Fruit fly (Drosophila melanogaster) whole organism, prepupa: ENCODE measurements around the gene Cpr65Ay.

Source experiments
- Blimp-1 ChIP-seq: fragments of 200-800 bp; sonication (Bioruptor generic); optimal IDR thresholded peaks from 3 replicates; lab custom pipeline; 2017; ENCODE audit warnings: missing biosample characterization, missing genetic modification characterization, mild to moderate bottlenecking, moderate library complexity, missing genetic modification reagents
- CG10669 ChIP-seq: fragments of 200-800 bp; sonication (Bioruptor generic); optimal IDR thresholded peaks from 3 replicates; lab custom pipeline; 2018; ENCODE audit warnings: missing biosample characterization, mild to moderate bottlenecking, missing genetic modification characterization, moderate library complexity
- CG11902 ChIP-seq: fragments of 200-800 bp; sonication (Bioruptor generic); optimal IDR thresholded peaks from 3 replicates; lab custom pipeline; 2016; ENCODE audit warnings: missing biosample characterization, missing genetic modification characterization
- CG15336 ChIP-seq: fragments of 200-800 bp; sonication (Bioruptor generic); IDR thresholded peaks from 2 replicates; pipeline ENCODE4 v1.3.6; 2022; ENCODE audit warnings: missing biosample characterization, missing genetic modification characterization
- CG1621 ChIP-seq: fragments of 200-800 bp; sonication (Bioruptor generic); optimal IDR thresholded peaks from 3 replicates; lab custom pipeline; 2018; ENCODE audit warnings: missing biosample characterization, mild to moderate bottlenecking, missing genetic modification characterization
- CG16779 ChIP-seq: fragments of 200-800 bp; sonication (Bioruptor generic); optimal IDR thresholded peaks from 3 replicates; lab custom pipeline; 2017; ENCODE audit warnings: missing biosample characterization, mild to moderate bottlenecking, missing genetic modification characterization
- CG3032 ChIP-seq: fragments of 200-800 bp; optimal IDR thresholded peaks from 2 replicates; lab custom pipeline; 2019; ENCODE audit warnings: missing biosample characterization, mild to moderate bottlenecking, missing genetic modification characterization, moderate library complexity
- CG31627 ChIP-seq: fragments of 200-800 bp; sonication (Bioruptor generic); optimal IDR thresholded peaks from 3 replicates; lab custom pipeline; 2016; ENCODE audit warnings: missing biosample characterization, missing genetic modification characterization
- CG34406 ChIP-seq: fragments of 200-800 bp; sonication (Bioruptor generic); optimal IDR thresholded peaks from 3 replicates; lab custom pipeline; 2016; ENCODE audit warnings: missing biosample characterization, missing genetic modification characterization
- CG6163 ChIP-seq: fragments of 200-800 bp; sonication (Bioruptor generic); IDR thresholded peaks from 3 replicates; pipeline ENCODE4 v1.3.6; 2022; ENCODE audit warnings: missing biosample characterization, missing genetic modification characterization
- CG6808 ChIP-seq: fragments of 200-800 bp; sonication (Bioruptor generic); optimal IDR thresholded peaks from 3 replicates; lab custom pipeline; 2017; ENCODE audit warnings: missing biosample characterization, missing genetic modification characterization, mild to moderate bottlenecking, moderate library complexity, missing genetic modification reagents
- CG7368 ChIP-seq: fragments of 200-800 bp; sonication (Bioruptor generic); optimal IDR thresholded peaks from 3 replicates; lab custom pipeline; 2016; ENCODE audit warnings: missing biosample characterization, missing genetic modification characterization
- CG8119 ChIP-seq: fragments of 200-800 bp; sonication (Bioruptor generic); IDR thresholded peaks from 3 replicates; pipeline ENCODE4 v1.3.6; 2022; ENCODE audit warnings: missing biosample characterization, missing genetic modification characterization
- CG8319 ChIP-seq: fragments of 200-800 bp; sonication (Bioruptor generic); optimal IDR thresholded peaks from 3 replicates; lab custom pipeline; 2016; ENCODE audit warnings: missing biosample characterization, missing genetic modification characterization
- CG9139 ChIP-seq: fragments of 200-800 bp; sonication (Bioruptor generic); optimal IDR thresholded peaks from 3 replicates; lab custom pipeline; 2017; ENCODE audit warnings: missing biosample characterization, mild to moderate bottlenecking, missing genetic modification characterization
- Eip75B ChIP-seq: fragments of 200-800 bp; sonication (Bioruptor generic); optimal IDR thresholded peaks from 3 replicates; lab custom pipeline; 2016; ENCODE audit warnings: missing biosample characterization, missing genetic modification characterization
- Gug ChIP-seq: fragments of 200-800 bp; sonication (Bioruptor generic); IDR thresholded peaks from 2 replicates; pipeline ENCODE4 v1.3.6; 2022; ENCODE audit warnings: missing biosample characterization, missing genetic modification characterization
- Hr39 ChIP-seq: fragments of 200-800 bp; sonication (Bioruptor generic); optimal IDR thresholded peaks from 2 replicates; lab custom pipeline; 2016; ENCODE audit warnings: missing biosample characterization, missing genetic modification characterization
- Hr4 ChIP-seq: fragments of 200-800 bp; sonication (Bioruptor generic); optimal IDR thresholded peaks from 3 replicates; lab custom pipeline; 2016; ENCODE audit warnings: missing biosample characterization, missing genetic modification characterization
- Lpt ChIP-seq: fragments of 200-800 bp; sonication (Bioruptor generic); optimal IDR thresholded peaks from 3 replicates; lab custom pipeline; 2016; ENCODE audit warnings: missing biosample characterization, missing genetic modification characterization
- Met ChIP-seq: fragments of 200-800 bp; sonication (Bioruptor generic); optimal IDR thresholded peaks from 3 replicates; lab custom pipeline; 2016; ENCODE audit warnings: missing biosample characterization, missing genetic modification characterization
- Smox ChIP-seq: fragments of 200-800 bp; sonication (Bioruptor generic); optimal IDR thresholded peaks from 3 replicates; lab custom pipeline; 2016; ENCODE audit warnings: missing biosample characterization, missing genetic modification characterization
- Sox102F ChIP-seq: fragments of 200-800 bp; sonication (Bioruptor generic); optimal IDR thresholded peaks from 2 replicates; lab custom pipeline; 2016; ENCODE audit warnings: missing biosample characterization, mild to moderate bottlenecking, missing genetic modification characterization
- achi ChIP-seq: fragments of 200-800 bp; sonication (Bioruptor generic); optimal IDR thresholded peaks from 3 replicates; lab custom pipeline; 2016; ENCODE audit warnings: missing biosample characterization, missing genetic modification characterization
- acj6 ChIP-seq: fragments of 200-800 bp; sonication (Bioruptor generic); optimal IDR thresholded peaks from 3 replicates; lab custom pipeline; 2016; ENCODE audit warnings: missing biosample characterization, missing genetic modification characterization
- dsx ChIP-seq: fragments of 200-800 bp; optimal IDR thresholded peaks from 3 replicates; lab custom pipeline; 2019; ENCODE audit warnings: missing biosample characterization, mild to moderate bottlenecking, missing genetic modification characterization, moderate library complexity; ENCODE audit not compliant: poor library complexity, severe bottlenecking
- fd59A ChIP-seq: fragments of 200-800 bp; sonication (Bioruptor generic); optimal IDR thresholded peaks from 2 replicates; lab custom pipeline; 2017; ENCODE audit warnings: missing biosample characterization, mild to moderate bottlenecking, missing genetic modification characterization, missing genetic modification reagents
- fd85E ChIP-seq: fragments of 200-800 bp; sonication (Bioruptor generic); optimal IDR thresholded peaks from 3 replicates; lab custom pipeline; 2016; ENCODE audit warnings: missing biosample characterization, missing genetic modification characterization
- fkh ChIP-seq: fragments of 200-800 bp; sonication (Bioruptor generic); optimal IDR thresholded peaks from 3 replicates; lab custom pipeline; 2017; ENCODE audit warnings: missing biosample characterization, mild to moderate bottlenecking, missing genetic modification characterization, moderate library complexity
- net ChIP-seq: fragments of 200-800 bp; sonication (Bioruptor generic); optimal IDR thresholded peaks from 3 replicates; lab custom pipeline; 2016; ENCODE audit warnings: missing biosample characterization, missing genetic modification characterization
- pdm3 ChIP-seq: fragments of 200-800 bp; sonication (Bioruptor generic); optimal IDR thresholded peaks from 3 replicates; lab custom pipeline; 2016; ENCODE audit warnings: missing biosample characterization, missing genetic modification characterization
- salr ChIP-seq, 2 experiments: fragments of 200-800 bp; sonication (Bioruptor generic); optimal IDR thresholded peaks; 3 replicates each; lab custom pipeline; 2016 to 2018; ENCODE audit warnings: missing biosample characterization in 2 of 2, missing genetic modification characterization in 2 of 2, mild to moderate bottlenecking in 1 of 2
- vri ChIP-seq: fragments of 200-800 bp; sonication (Bioruptor generic); optimal IDR thresholded peaks from 3 replicates; lab custom pipeline; 2016; ENCODE audit warnings: missing biosample characterization, mild to moderate bottlenecking, missing genetic modification characterization

Cpr65Ay gene

dm6 chr3L:6138018-6138417 is 20.4 kb downstream of the Cpr65Ay start, which contains the start of gene Lcp65Ae:
TSS of gene Lcp65Ae (minus strand) at chr3L:6138118.
- no peak for TF ChIP-seq CG31627 (GFP tag; lab: Kevin White, UChicago)
- TF ChIP-seq net (GFP tag; lab: Kevin White, UChicago), result no peak
- TF ChIP-seq Hr4 (GFP tag; lab: Kevin White, UChicago), result no peak
- TF ChIP-seq Lpt, result no peak
- no peak for TF ChIP-seq Blimp-1
- no peak for TF ChIP-seq CG8119
- TF ChIP-seq, all 60 proteins: peak for 0

DNA sequence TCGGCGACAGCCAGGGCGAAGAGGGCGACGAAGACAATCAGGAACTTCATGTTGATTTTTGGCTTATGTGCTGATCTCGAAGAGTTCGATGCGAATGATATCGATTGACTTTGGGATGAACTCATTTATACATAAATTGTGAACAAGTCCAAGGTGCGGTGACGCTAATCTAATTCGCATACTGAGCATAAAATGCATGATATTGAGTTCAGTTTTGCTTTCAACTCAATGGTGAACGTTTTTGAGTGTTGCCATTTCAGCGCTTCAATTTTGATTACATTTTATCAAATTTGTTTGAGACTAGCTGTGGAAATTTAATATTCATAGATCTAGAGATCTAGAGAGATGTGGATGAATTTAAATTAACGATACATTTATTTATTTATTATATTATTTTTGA is 21.7 kb downstream of the Cpr65Ay start, which contains the start of gene Lcp65Af:
Gene Lcp65Af, minus strand, starts transcription at position 101 of the 400 bp plus-strand sequence.
- TF ChIP-seq acj6 (GFP tag; lab: Kevin White, UChicago), result no peak
- no peak for TF ChIP-seq Eip75B (GFP tag; lab: Kevin White, UChicago)
- TF ChIP-seq CG8319, result no peak
- TF ChIP-seq pdm3 (GFP tag; lab: Kevin White, UChicago), result no peak
- TF ChIP-seq fkh (GFP tag; lab: Kevin White, UChicago), result no peak
- TF ChIP-seq, all 60 proteins: peak for 0

- no peak for TF ChIP-seq Blimp-1
- no peak for TF ChIP-seq CG6808 (GFP tag; lab: Kevin White, UChicago)
- no peak for TF ChIP-seq dsx (GFP tag; lab: Kevin White, UChicago)
- TF ChIP-seq CG9139 (GFP tag; lab: Kevin White, UChicago), result no peak
- TF ChIP-seq pdm3 (GFP tag; lab: Kevin White, UChicago), result no peak
- no peak for TF ChIP-seq Hr39
- no peak for TF ChIP-seq Hr4 (GFP tag; lab: Kevin White, UChicago)
- TF ChIP-seq Sox102F, result no peak
- no peak for TF ChIP-seq CG3032 (tag; lab: Kevin White, UChicago)
- TF ChIP-seq, all 60 proteins: peak for 0
These were observed 23.3 kb downstream of the Cpr65Ay start, which contains the start of gene Lcp65Ag1 for dm6 chr3L:6135174-6135573. TSS of gene Lcp65Ag1 (minus strand) at chr3L:6135274.

DNA sequence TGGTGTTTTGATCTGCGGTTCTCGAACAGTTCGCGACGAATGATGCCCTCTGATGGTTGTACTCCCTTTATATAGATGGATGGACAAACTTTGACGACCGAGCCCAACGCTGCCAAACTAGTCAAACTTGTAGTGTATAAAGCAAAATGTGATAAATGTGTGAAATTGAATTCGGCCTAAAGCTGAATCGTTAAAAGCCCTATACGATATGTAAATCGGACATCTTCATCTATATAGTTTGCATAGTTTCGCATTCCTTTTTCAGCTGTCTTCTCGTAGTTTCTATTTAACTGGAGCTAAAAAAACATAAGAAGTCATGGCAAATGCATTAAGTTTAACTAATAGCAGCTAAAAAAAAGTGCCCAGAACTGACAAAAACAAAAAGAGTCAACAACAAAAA is 24.9 kb downstream of the Cpr65Ay start, which contains the start of gene Lcp65Ag2:
Gene Lcp65Ag2, minus strand, starts transcription at position 48 of the 400 bp plus-strand sequence.
- TF ChIP-seq achi, result no peak
- TF ChIP-seq Gug, result no peak
- TF ChIP-seq fd85E, result no peak
- TF ChIP-seq pdm3 (GFP tag; lab: Kevin White, UChicago), result no peak
- no peak for TF ChIP-seq salr (GFP tag; optimal IDR thresholded peaks at IDR 0.05; lab: Kevin White, UChicago)
- TF ChIP-seq CG7368 (GFP tag; lab: Kevin White, UChicago), result no peak
- no peak for TF ChIP-seq Smox (GFP tag; lab: Kevin White, UChicago)
- TF ChIP-seq Met (GFP tag; lab: Kevin White, UChicago), result no peak
- TF ChIP-seq fd59A (GFP tag; lab: Kevin White, UChicago), result no peak
- TF ChIP-seq Hr4 (GFP tag; lab: Kevin White, UChicago), result no peak
- no peak for TF ChIP-seq CG6808 (GFP tag; lab: Kevin White, UChicago)

DNA sequence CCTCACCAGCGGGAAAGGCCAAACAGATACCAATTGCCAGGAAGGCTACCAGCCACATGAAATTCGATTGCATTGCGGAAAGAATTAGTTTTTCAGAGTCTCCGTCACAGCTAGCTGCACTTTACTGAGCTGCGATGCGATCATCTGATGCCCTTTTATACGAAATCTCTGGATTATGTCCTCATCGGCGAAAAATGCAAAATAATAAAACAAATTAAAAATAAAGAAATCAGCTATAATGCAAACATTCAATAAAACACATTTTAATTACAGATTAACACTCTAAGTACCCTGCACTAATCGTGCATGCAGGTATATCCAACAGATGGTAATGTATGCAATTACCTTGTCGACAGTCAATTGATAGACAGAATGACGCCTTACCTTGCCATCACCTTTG is 26.4 kb downstream of the Cpr65Ay start, which contains the start of gene Cpr65Au:
Gene Cpr65Au, minus strand, starts transcription at position 101 of the 400 bp plus-strand sequence.
- TF ChIP-seq CG10669 (GFP tag; lab: Kevin White, UChicago), result no peak
- no peak for TF ChIP-seq CG16779 (tag; lab: Kevin White, UChicago)
- no peak for TF ChIP-seq CG1621 (tag; lab: Kevin White, UChicago)
- TF ChIP-seq acj6 (GFP tag; lab: Kevin White, UChicago), result no peak
- no peak for TF ChIP-seq Eip75B (GFP tag; lab: Kevin White, UChicago)

- TF ChIP-seq dsx (GFP tag; lab: Kevin White, UChicago), result no peak
- no peak for TF ChIP-seq CG6163 (GFP tag; lab: Robert Waterston, UW)
- TF ChIP-seq Blimp-1, result no peak
- no peak for TF ChIP-seq acj6 (GFP tag; lab: Kevin White, UChicago)
- no peak for TF ChIP-seq CG11902
- no peak for TF ChIP-seq CG3032 (tag; lab: Kevin White, UChicago)
- TF ChIP-seq CG7368 (GFP tag; lab: Kevin White, UChicago), result no peak
- no peak for TF ChIP-seq Hr4 (GFP tag; lab: Kevin White, UChicago)
- no peak for TF ChIP-seq vri (GFP tag; lab: Kevin White, UChicago)
- no peak for TF ChIP-seq CG34406 (GFP tag; lab: Kevin White, UChicago)
- no peak for TF ChIP-seq salr (GFP tag; optimal IDR thresholded peaks at IDR 0.05; lab: Kevin White, UChicago)
- TF ChIP-seq CG15336, result no peak
These were observed 27.5 kb downstream of the Cpr65Ay start, which contains the start of gene Lcp65Ag3 for dm6 chr3L:6130944-6131343. TSS of gene Lcp65Ag3 (minus strand) at chr3L:6130989.
